Worm (Caenorhabditis elegans) whole organism, midembryonic: ENCODE measurements around the gene T05E12.9.

ENCODE experiments used
- cog-1 ChIP-seq: sonication (generic microtip); optimal IDR thresholded peaks from 2 replicates; lab custom pipeline; 2016; ENCODE audit warnings: missing genetic modification characterization, missing compliant biosample characterization
- flt-1 ChIP-seq: fragments of 200-800 bp; sonication (Bioruptor generic); IDR thresholded peaks from 2 replicates; pipeline ENCODE4 v1.3.6; 2022; ENCODE audit warnings: missing genetic modification characterization, missing compliant biosample characterization
- med-1 ChIP-seq: sonication (generic microtip); optimal IDR thresholded peaks from 2 replicates; lab custom pipeline; 2017; ENCODE audit warnings: missing genetic modification characterization, mild to moderate bottlenecking, missing compliant biosample characterization, antibody characterized with exemption, missing genetic modification reagents; ENCODE audit not compliant: insufficient read depth
- ref-1 ChIP-seq: fragments of 200-800 bp; sonication (Bioruptor generic); conservative IDR thresholded peaks from 2 replicates; pipeline ENCODE4 v1.3.6; 2022; ENCODE audit warnings: missing genetic modification reagents, missing genetic modification characterization, missing compliant biosample characterization
- tab-1 ChIP-seq: fragments of 200-800 bp; sonication (Bioruptor generic); IDR thresholded peaks from 2 replicates; pipeline ENCODE4 v1.3.6; 2022; ENCODE audit warnings: missing genetic modification characterization, missing compliant biosample characterization
- ztf-23 ChIP-seq: fragments of 200-800 bp; sonication (Bioruptor generic); IDR thresholded peaks from 2 replicates; pipeline ENCODE4 v1.3.6; 2022; ENCODE audit warnings: missing genetic modification reagents, missing genetic modification characterization, missing compliant biosample characterization
- ztf-29 ChIP-seq: fragments of 200-800 bp; sonication (Bioruptor generic); IDR thresholded peaks from 2 replicates; pipeline ENCODE4 v1.3.6; 2022; ENCODE audit warnings: missing genetic modification reagents, missing genetic modification characterization, missing compliant biosample characterization

DNA sequence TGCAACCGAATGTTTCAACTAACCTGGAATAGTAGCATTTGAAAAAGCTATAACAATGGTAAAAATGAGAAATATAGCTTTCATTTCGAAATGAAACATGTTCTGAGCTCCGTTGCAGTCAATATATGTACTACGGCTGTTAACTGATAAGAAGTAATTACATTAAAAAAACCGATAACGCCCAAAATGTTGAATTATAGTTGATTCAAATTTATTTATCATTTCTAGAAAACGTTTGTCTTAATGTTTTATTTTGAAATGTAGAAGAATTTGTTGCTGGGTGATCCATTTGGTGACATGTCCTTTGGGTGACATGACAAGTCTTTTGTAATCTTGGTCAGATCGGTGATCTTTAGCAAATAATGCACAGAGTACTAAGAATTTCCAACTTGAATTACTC is 6.7 kb upstream of the T05E12.9 start, which contains the start of gene T05E12.6:
- TF ChIP-seq ztf-29 (GFP tag; lab: Robert Waterston, UW) (no peak), ref-1 (GFP tag; lab: Robert Waterston, UW) (no peak), flt-1 (no peak), cog-1 (tag; lab: Kevin White, UChicago) (no peak), ztf-23 (GFP tag; lab: Robert Waterston, UW) (no peak), med-1 (GFP tag; lab: Kevin White, UChicago) (no peak), tab-1 (GFP tag; lab: Robert Waterston, UW) (no peak)
